Worm (Caenorhabditis elegans): ENCODE measurements around the gene acl-12.

acl-12 gene

ce11 chrX:7440102-7440501 lies 2.3 kb downstream of the acl-12 start:
- TF ChIP-seq unc-62 (GFP tag; optimal IDR thresholded peaks at IDR 0.05) = no peak

- TF ChIP-seq unc-62 (GFP tag; optimal IDR thresholded peaks at IDR 0.05) = no peak
Measured at ce11 chrX:7437949-7438348, 4.4 kb downstream of the acl-12 start, which contains the start of gene C01C10.2. TSS of gene C01C10.2 (minus strand) at chrX:7438118.

ce11 chrX:7436912-7437311 lies 5.5 kb downstream of the acl-12 start:
- TF ChIP-seq unc-62 (GFP tag; optimal IDR thresholded peaks at IDR 0.05) = no peak

ce11 chrX:7433269-7433668 lies 9.1 kb downstream of the acl-12 start, which contains the start of gene clc-5:
TSS of gene clc-5 (plus strand) at chrX:7433569.
- no peak for TF ChIP-seq unc-62 (GFP tag; optimal IDR thresholded peaks at IDR 0.05)

- TF ChIP-seq unc-62 (GFP tag; optimal IDR thresholded peaks at IDR 0.05) = no peak
Measured at ce11 chrX:7431165-7431564, 11.2 kb downstream of the acl-12 start, which contains the start of gene clc-2. TSS of gene clc-2 (plus strand) at chrX:7431465.

ce11 chrX:7430483-7430882 lies 11.9 kb downstream of the acl-12 start:
- no peak for TF ChIP-seq unc-62 (GFP tag; optimal IDR thresholded peaks at IDR 0.05)

ce11 chrX:7424813-7425212 lies 17.6 kb downstream of the acl-12 start, which contains the start of gene mnm-2:
TSS of gene mnm-2 (minus strand) at chrX:7424913.
- no peak for TF ChIP-seq unc-62 (GFP tag; optimal IDR thresholded peaks at IDR 0.05)

- no peak for TF ChIP-seq unc-62 (GFP tag; optimal IDR thresholded peaks at IDR 0.05)
Measured at ce11 chrX:7420571-7420970, 21.8 kb downstream of the acl-12 start, which contains the start of gene C10A4.9. TSS of gene C10A4.9 (plus strand) at chrX:7420871.

ce11 chrX:7416082-7416481 lies 26.3 kb downstream of the acl-12 start, which contains the start of gene C10A4.1:
TSS of gene C10A4.1 (plus strand) at chrX:7416382.
- no peak for TF ChIP-seq unc-62 (GFP tag; optimal IDR thresholded peaks at IDR 0.05)

ce11 chrX:7415420-7415819 lies 27.0 kb downstream of the acl-12 start, which contains the start of gene C10A4.7:
TSS of gene C10A4.7 (minus strand) at chrX:7415520.
- no peak for TF ChIP-seq unc-62 (GFP tag; optimal IDR thresholded peaks at IDR 0.05)

- TF ChIP-seq unc-62 (GFP tag; optimal IDR thresholded peaks at IDR 0.05) = no peak
Measured at ce11 chrX:7409935-7410334, 32.4 kb downstream of the acl-12 start, which contains the start of gene C10A4.2. TSS of gene C10A4.2 (plus strand) at chrX:7410235.

- TF ChIP-seq unc-62 (GFP tag; optimal IDR thresholded peaks at IDR 0.05) = no peak
Measured at ce11 chrX:7409030-7409429, 33.3 kb downstream of the acl-12 start.

- no peak for TF ChIP-seq unc-62 (GFP tag; optimal IDR thresholded peaks at IDR 0.05)
Measured at ce11 chrX:7407749-7408148, 34.6 kb downstream of the acl-12 start.

- TF ChIP-seq unc-62 (GFP tag; optimal IDR thresholded peaks at IDR 0.05) = no peak
Measured at ce11 chrX:7405393-7405792, 37.0 kb downstream of the acl-12 start, which contains the start of gene C10A4.3. TSS of gene C10A4.3 (plus strand) at chrX:7405693.

ce11 chrX:7404551-7404950 lies 37.8 kb downstream of the acl-12 start:
- no peak for TF ChIP-seq unc-62 (GFP tag; optimal IDR thresholded peaks at IDR 0.05)

ce11 chrX:7400788-7401187 lies 41.6 kb downstream of the acl-12 start, which contains the start of gene C10A4.4:
TSS of gene C10A4.4 (plus strand) at chrX:7401088.
- TF ChIP-seq unc-62 (GFP tag; optimal IDR thresholded peaks at IDR 0.05) = no peak

ce11 chrX:7398584-7398983 lies 43.8 kb downstream of the acl-12 start, which contains the start of gene C10A4.10:
TSS of gene C10A4.10 (plus strand) at chrX:7398884.
- no peak for TF ChIP-seq unc-62 (GFP tag; optimal IDR thresholded peaks at IDR 0.05)

- no peak for TF ChIP-seq unc-62 (GFP tag; optimal IDR thresholded peaks at IDR 0.05)
Measured at ce11 chrX:7397935-7398334, 44.4 kb downstream of the acl-12 start, which contains the start of gene C10A4.13. TSS of gene C10A4.13 (minus strand) at chrX:7398035.
